Worm (Caenorhabditis elegans): ENCODE results near the gene zyx-1.

DNA sequence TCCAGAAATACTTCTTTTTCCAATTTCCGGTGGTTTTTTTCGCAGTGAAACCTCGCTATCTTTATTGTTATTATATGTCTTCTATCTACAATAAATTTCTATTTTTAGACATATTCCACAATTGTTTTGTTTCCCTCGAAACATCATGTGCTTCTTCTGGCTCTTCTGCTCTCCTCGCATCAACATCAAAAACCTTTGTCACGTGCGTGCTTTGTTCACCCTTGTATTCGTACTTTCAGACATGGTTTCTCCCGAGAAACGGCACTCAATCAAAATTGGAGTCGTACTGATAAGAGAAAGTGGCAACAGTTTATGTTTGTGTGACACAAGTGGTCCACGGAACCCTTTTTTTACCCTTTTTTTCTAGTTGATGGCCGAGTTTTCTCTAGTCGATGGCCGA, 21.0 kb downstream of the zyx-1 start:
- TF ChIP-seq F13C5.2 (tag; optimal IDR thresholded peaks at IDR 0.05) (no peak), ceh-13 (GFP tag; optimal IDR thresholded peaks at IDR 0.05) (no peak), pes-1 (GFP tag; IDR thresholded peaks at IDR 0.05) (no peak), ceh-36 (tag; optimal IDR thresholded peaks at IDR 0.05) (no peak), ama-1 (optimal IDR thresholded peaks at IDR 0.05) (no peak), hnd-1 (tag; optimal IDR thresholded peaks at IDR 0.05) (no peak), tbx-11 (GFP tag; IDR thresholded peaks at IDR 0.05) (no peak), aly-1 (tag; optimal IDR thresholded peaks at IDR 0.05) (no peak), tbx-37 (GFP tag; conservative IDR thresholded peaks at IDR 0.05) (no peak), B0310.2 (tag; optimal IDR thresholded peaks at IDR 0.05) (no peak)
